Worm (Caenorhabditis elegans) whole organism, L4 larva: ENCODE results near the gene K08D10.11.

Experiments used
- ama-1 ChIP-seq: fragments of 150-350 bp; optimal IDR thresholded peaks from 2 replicates; lab custom pipeline; 2014; ENCODE audit warnings: inconsistent platforms, mixed read lengths
- daf-19 ChIP-seq: fragments of 200-800 bp; sonication (Bioruptor generic); conservative IDR thresholded peaks from 2 replicates; pipeline ENCODE4 v1.3.6; 2022; ENCODE audit warnings: missing genetic modification characterization, missing compliant biosample characterization
- dve-1 ChIP-seq: sonication (generic microtip); optimal IDR thresholded peaks from 2 replicates; lab custom pipeline; 2017; ENCODE audit warnings: antibody characterized with exemption, mild to moderate bottlenecking, missing genetic modification characterization, missing compliant biosample characterization; ENCODE audit not compliant: insufficient read depth
- pha-4 ChIP-seq, 2 experiments: fragments of 150-350 bp in 1 of 2; fragments of 200-800 bp in 1 of 2; sonication (Bioruptor generic) in 1 of 2; IDR thresholded peaks in 1 of 2; optimal IDR thresholded peaks in 1 of 2; 2 replicates each; pipeline versions ENCODE4 v1.3.6 to Lab custom; 2014 to 2022; ENCODE audit warnings: missing genetic modification characterization in 2 of 2, missing genetic modification reagents in 2 of 2, missing biosample characterization in 1 of 2, missing compliant biosample characterization in 1 of 2
- unc-62 ChIP-seq, 3 experiments: fragments of 150-350 bp in 1 of 3; sonication (generic microtip); optimal IDR thresholded peaks in 2 of 3; peaks in 1 of 3; 1 replicate in 1 of 3; 2 replicates in 2 of 3; lab custom pipeline; 2014 to 2017; ENCODE audit warnings: missing biosample characterization in 3 of 3, missing genetic modification characterization in 3 of 3, missing genetic modification reagents in 3 of 3, missing genotype in 1 of 3

DNA sequence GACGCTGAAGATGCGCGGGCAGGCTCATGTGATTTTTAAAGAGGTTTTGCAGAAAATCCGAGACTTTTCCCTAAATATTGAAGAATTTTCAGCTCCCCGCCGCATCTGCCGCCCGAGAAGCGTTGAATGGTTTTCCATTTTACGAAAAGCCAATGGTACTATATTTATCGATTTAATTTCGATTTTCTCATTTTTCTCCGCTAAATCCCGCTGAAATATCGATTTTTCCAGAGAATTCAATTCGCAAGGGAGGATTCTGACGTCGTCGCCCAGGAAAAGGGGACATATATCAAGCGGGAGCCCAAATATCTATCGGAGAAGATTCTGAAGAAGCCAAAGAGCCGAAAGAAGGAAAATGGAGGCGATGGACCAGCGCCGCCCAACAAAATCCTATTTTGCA lies 13.8 kb downstream of the K08D10.11 start:
- TF ChIP-seq ama-1 (lab: Kevin White, UChicago) (no peak), pha-4 (GFP tag; IDR thresholded peaks at IDR 0.05; lab: Robert Waterston, UW) (no peak), pha-4 (tag; optimal IDR thresholded peaks at IDR 0.05; lab: Kevin White, UChicago) (no peak), dve-1 (tag; lab: Kevin White, UChicago) (no peak), unc-62 (GFP tag; optimal IDR thresholded peaks at IDR 0.05 in 1 of 2; lab: Kevin White, UChicago) (no peak), unc-62 (tag; optimal IDR thresholded peaks at IDR 0.05; lab: Kevin White, UChicago) (no peak), daf-19 (GFP tag; lab: Robert Waterston, UW) (no peak)
